Fruit fly (Drosophila melanogaster): ENCODE results near the gene CG11663.

The CG11663 gene

DNA sequence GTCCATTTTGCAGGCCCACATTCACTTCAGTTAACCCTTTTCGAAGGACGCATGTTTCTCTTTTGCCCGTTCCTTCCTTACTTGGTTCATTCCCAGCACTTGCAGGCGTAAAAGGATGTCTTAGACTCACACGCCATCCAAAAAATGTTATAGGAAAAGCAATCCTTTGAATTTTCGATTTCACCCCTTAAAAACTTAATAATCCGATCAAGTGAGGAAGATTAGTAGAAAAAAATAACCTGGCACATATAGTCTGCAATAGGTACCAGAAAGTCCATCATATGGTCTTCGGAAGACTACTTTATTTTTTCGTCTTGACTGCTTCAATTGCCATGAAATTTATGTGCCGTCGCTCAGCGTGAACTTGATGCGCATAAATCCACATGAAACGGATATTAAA is 27.1 kb downstream of the CG11663 start (continued):
- TF ChIP-seq CG9932 (GFP tag; IDR thresholded peaks at IDR 0.05): 0 out of 2 replicates have a peak, but pooled peaks have one; percentile 20
- TF ChIP-seq chinmo (GFP tag; IDR thresholded peaks at IDR 0.05; ENCODE audit: partially characterized antibody): no peak
- TF ChIP-seq CG32772 (GFP tag; IDR thresholded peaks at IDR 0.05): no peak
- TF ChIP-seq scrt (GFP tag; optimal IDR thresholded peaks at IDR 0.05): no peak
- no peak for TF ChIP-seq Camta (GFP tag; optimal IDR thresholded peaks at IDR 0.05)
- no peak for TF ChIP-seq dimm (GFP tag; IDR thresholded peaks at IDR 0.05)
- no peak for TF ChIP-seq HLH54F (GFP tag; optimal IDR thresholded peaks at IDR 0.05)
- TF ChIP-seq CG3838 (GFP tag; optimal IDR thresholded peaks at IDR 0.05): no peak
- no peak for TF ChIP-seq CG3065 (GFP tag; optimal IDR thresholded peaks at IDR 0.05)
- no peak for TF ChIP-seq CG6813 (GFP tag; optimal IDR thresholded peaks at IDR 0.05)

DNA sequence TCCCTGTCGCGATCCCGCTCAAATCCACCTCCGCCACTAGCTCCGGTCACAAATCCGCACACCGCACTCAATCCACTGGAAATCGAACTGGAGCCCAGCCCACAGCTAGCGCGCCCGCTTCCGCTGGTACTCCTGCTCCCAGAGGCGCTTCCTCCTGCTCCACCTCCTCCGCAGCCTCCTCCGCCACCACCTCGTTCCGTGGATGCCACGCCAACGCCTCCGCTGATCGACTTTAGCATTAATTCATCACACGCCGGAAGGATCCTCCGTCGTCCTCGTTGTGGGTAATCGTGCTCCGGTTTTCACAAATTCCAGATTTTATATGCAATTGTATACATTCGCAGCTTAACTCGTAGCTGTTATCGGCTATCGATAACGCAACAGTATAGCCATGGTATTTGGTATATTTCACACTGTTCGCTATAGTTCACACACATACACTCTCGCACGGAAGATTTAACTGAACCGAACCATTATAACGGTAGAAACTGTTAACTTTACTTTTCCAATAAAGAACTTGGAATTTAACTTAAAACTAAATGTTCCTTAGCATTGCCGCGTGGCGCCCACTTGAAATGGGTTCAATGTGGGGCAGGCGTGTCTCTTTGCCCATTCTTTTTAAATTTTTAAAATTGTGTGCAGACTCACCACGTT is 33.1 kb downstream of the CG11663 start, which contains the start of gene Lztr1:
Lztr1 (minus strand) TSS at position 374 of the 654 bp plus-strand sequence.
- no peak for TF ChIP-seq tx (GFP tag; optimal IDR thresholded peaks at IDR 0.05)
- TF ChIP-seq dmrt11E (tag; optimal IDR thresholded peaks at IDR 0.05): no peak
- TF ChIP-seq Dref (GFP tag; IDR thresholded peaks at IDR 0.05): peak; percentile 63
- TF ChIP-seq slp2 (GFP tag; optimal IDR thresholded peaks at IDR 0.05): no peak
- no peak for TF ChIP-seq CG18262 (tag; optimal IDR thresholded peaks at IDR 0.05)
- TF ChIP-seq CHES-1-like (GFP tag; optimal IDR thresholded peaks at IDR 0.05): peak; percentile 1
- 0 out of 2 replicates have a peak, but pooled peaks have one; percentile 38 for TF ChIP-seq ato (GFP tag; IDR thresholded peaks at IDR 0.05; ENCODE audit: partially characterized antibody)
- TF ChIP-seq Myb (GFP tag; optimal IDR thresholded peaks at IDR 0.05): peak; percentile 86
- no peak for TF ChIP-seq zfh1 (GFP tag; IDR thresholded peaks at IDR 0.05)
- no peak for TF ChIP-seq lmd (GFP tag; IDR thresholded peaks at IDR 0.05)
- peak; percentile 41; the same call in 1 of the 3 replicates for TF ChIP-seq HLH4C (GFP tag; IDR thresholded peaks at IDR 0.05; ENCODE audit: partially characterized antibody)
- no peak for TF ChIP-seq CG14441 (GFP tag; IDR thresholded peaks at IDR 0.05)
- TF ChIP-seq CG12391 (tag; optimal IDR thresholded peaks at IDR 0.05): no peak
- no peak for TF ChIP-seq br (optimal IDR thresholded peaks at IDR 0.05)
- TF ChIP-seq gsb (GFP tag; IDR thresholded peaks at IDR 0.05): no peak
- TF ChIP-seq disco-r (GFP tag; optimal IDR thresholded peaks at IDR 0.05): no peak
- no peak for TF ChIP-seq CG8765 (GFP tag; IDR thresholded peaks at IDR 0.05)
- TF ChIP-seq CG17361 (GFP tag; IDR thresholded peaks at IDR 0.05): no peak
- no peak for TF ChIP-seq Antp (GFP tag; optimal IDR thresholded peaks at IDR 0.05)
- no peak for TF ChIP-seq ap (GFP tag; IDR thresholded peaks at IDR 0.05)
- no peak for TF ChIP-seq sr (GFP tag; IDR thresholded peaks at IDR 0.05)
- no peak for TF ChIP-seq Ada2b (GFP tag; IDR thresholded peaks at IDR 0.05)
- TF ChIP-seq CG1603 (tag; optimal IDR thresholded peaks at IDR 0.05): peak; percentile 12
- TF ChIP-seq ttk (GFP tag; IDR thresholded peaks at IDR 0.05): no peak
- 0 out of 3 replicates have a peak, but pooled peaks have one; percentile 32 for TF ChIP-seq Opbp (GFP tag; IDR thresholded peaks at IDR 0.05; ENCODE audit: partially characterized antibody)
- peak; percentile 1 for TF ChIP-seq CG12659 (GFP tag; optimal IDR thresholded peaks at IDR 0.05)
- no peak for TF ChIP-seq Adf1 (GFP tag; IDR thresholded peaks at IDR 0.05)
- peak; percentile 54 for TF ChIP-seq CG4617 (GFP tag; optimal IDR thresholded peaks at IDR 0.05; ENCODE audit: borderline replicate concordance)
- no peak for TF ChIP-seq CG11695 (GFP tag; IDR thresholded peaks at IDR 0.05)
- TF ChIP-seq dan (GFP tag; IDR thresholded peaks at IDR 0.05): no peak
- TF ChIP-seq CG8388 (GFP tag; optimal IDR thresholded peaks at IDR 0.05): no peak
- no peak for TF ChIP-seq CG30020 (tag; optimal IDR thresholded peaks at IDR 0.05)
- no peak for TF ChIP-seq CG1529 (GFP tag; optimal IDR thresholded peaks at IDR 0.05)
- no peak for TF ChIP-seq emc (GFP tag; optimal IDR thresholded peaks at IDR 0.05)
- TF ChIP-seq MBD-R2 (GFP tag; IDR thresholded peaks at IDR 0.05): peak; percentile 45
- peak; percentile 55; the same call in 1 of the 2 replicates for TF ChIP-seq crol (GFP tag; IDR thresholded peaks at IDR 0.05)
- no peak for TF ChIP-seq Atf3 (GFP tag; optimal IDR thresholded peaks at IDR 0.05)
- no peak for TF ChIP-seq Fer3 (tag; optimal IDR thresholded peaks at IDR 0.05)
- no peak for TF ChIP-seq H15 (GFP tag; IDR thresholded peaks at IDR 0.05)
- TF ChIP-seq CG13296 (GFP tag; optimal IDR thresholded peaks at IDR 0.05): no peak
- no peak for TF ChIP-seq HHEX (GFP tag; optimal IDR thresholded peaks at IDR 0.05)
